Worm (Caenorhabditis elegans) whole organism, L2 larva: ENCODE data around the gene F53A9.6.

Experiments used
- aly-2 ChIP-seq: fragments of 150-350 bp; optimal IDR thresholded peaks from 2 replicates; lab custom pipeline; 2014; ENCODE audit warnings: missing biosample characterization, missing genetic modification characterization
- lin-13 ChIP-seq: fragments of 150-350 bp; optimal IDR thresholded peaks from 2 replicates; lab custom pipeline; 2014; ENCODE audit warnings: missing biosample characterization, missing genetic modification reagents, missing genetic modification characterization
- lsy-2 ChIP-seq, 2 experiments: fragments of 150-350 bp in 1 of 2; sonication (generic microtip) in 1 of 2; optimal IDR thresholded peaks; 2 replicates each; lab custom pipeline; 2014 to 2017; ENCODE audit warnings: missing biosample characterization in 2 of 2, missing genetic modification characterization in 2 of 2
- sma-3 ChIP-seq: sonication (generic microtip); optimal IDR thresholded peaks from 2 replicates; lab custom pipeline; 2016; ENCODE audit warnings: missing genetic modification reagents, missing genetic modification characterization, missing compliant biosample characterization

DNA sequence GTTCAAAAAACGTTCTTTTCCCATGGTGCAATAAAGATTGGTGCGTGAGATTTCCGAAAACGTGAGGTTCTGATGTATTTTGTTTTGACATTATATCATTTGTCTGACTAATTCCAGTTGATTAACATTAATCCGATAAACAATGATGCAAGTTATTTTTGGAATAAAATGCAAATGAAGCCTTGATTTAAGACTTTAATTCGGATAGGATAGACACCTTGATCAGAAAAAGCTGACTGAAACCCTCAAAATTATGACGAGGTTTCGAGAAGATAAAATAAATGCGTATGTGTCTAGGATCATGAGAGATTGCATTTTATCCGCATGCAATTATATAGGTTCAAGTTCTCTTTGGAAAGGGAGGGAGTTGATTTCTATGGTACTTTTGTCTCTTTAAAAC lies 31.9 kb upstream of the F53A9.6 start:
- TF ChIP-seq lin-13: no peak
- TF ChIP-seq aly-2 (tag; lab: Kevin White, UChicago): no peak
- TF ChIP-seq sma-3 (GFP tag; lab: Kevin White, UChicago): no peak
- no peak for TF ChIP-seq lsy-2 (tag; optimal IDR thresholded peaks at IDR 0.05; lab: Kevin White, UChicago)
